Worm (Caenorhabditis elegans) whole organism, L1 larva: Measurements from ENCODE around the gene tbc-3.

Experiments used
- ceh-90 ChIP-seq: sonication (generic microtip); optimal IDR thresholded peaks from 2 replicates; lab custom pipeline; 2016; ENCODE audit warnings: missing genetic modification characterization, missing compliant biosample characterization
- efl-3 ChIP-seq: fragments of 200-800 bp; sonication (Bioruptor generic); optimal IDR thresholded peaks from 2 replicates; lab custom pipeline; 2018; ENCODE audit warnings: mild to moderate bottlenecking, missing genetic modification characterization, missing compliant biosample characterization
- fkh-4 ChIP-seq: sonication (generic microtip); optimal IDR thresholded peaks from 2 replicates; lab custom pipeline; 2016; ENCODE audit warnings: missing compliant biosample characterization, missing genetic modification characterization, borderline replicate concordance
- lin-39 ChIP-seq: fragments of 150-350 bp; optimal IDR thresholded peaks from 2 replicates; lab custom pipeline; 2014; ENCODE audit warnings: missing biosample characterization, missing genetic modification reagents, missing genetic modification characterization
- mdl-1 ChIP-seq, 2 experiments: fragments of 150-350 bp; optimal IDR thresholded peaks; 2 replicates each; lab custom pipeline; 2014 to 2017; ENCODE audit warnings: missing biosample characterization in 2 of 2, missing genetic modification characterization in 2 of 2, inconsistent platforms in 1 of 2
- nhr-237 ChIP-seq: fragments of 150-350 bp; optimal IDR thresholded peaks from 2 replicates; lab custom pipeline; 2014; ENCODE audit warnings: missing biosample characterization, missing genetic modification characterization
- nhr-71 ChIP-seq: sonication (generic microtip); optimal IDR thresholded peaks from 2 replicates; lab custom pipeline; 2016; ENCODE audit warnings: mild to moderate bottlenecking, missing genetic modification characterization, moderate library complexity, missing compliant biosample characterization
- nhr-77 ChIP-seq: fragments of 150-350 bp; optimal IDR thresholded peaks from 2 replicates; lab custom pipeline; 2014; ENCODE audit warnings: missing biosample characterization, missing genetic modification characterization
- snpc-4 ChIP-seq: fragments of 150-350 bp; optimal IDR thresholded peaks from 2 replicates; lab custom pipeline; 2014; ENCODE audit warnings: missing biosample characterization, missing genetic modification characterization
- sptf-1 ChIP-seq: fragments of 150-350 bp; optimal IDR thresholded peaks from 2 replicates; lab custom pipeline; 2014; ENCODE audit warnings: missing biosample characterization, missing genetic modification characterization
- unc-62 ChIP-seq: fragments of 150-350 bp; optimal IDR thresholded peaks from 2 replicates; lab custom pipeline; 2014; ENCODE audit warnings: missing biosample characterization, missing genetic modification reagents, missing genetic modification characterization
- zag-1 ChIP-seq: fragments of 150-350 bp; optimal IDR thresholded peaks from 2 replicates; lab custom pipeline; 2014; ENCODE audit warnings: missing biosample characterization, missing genetic modification characterization
- zip-4 ChIP-seq: fragments of 200-800 bp; sonication (Bioruptor generic); optimal IDR thresholded peaks from 2 replicates; lab custom pipeline; 2018; ENCODE audit warnings: mild to moderate bottlenecking, missing genetic modification characterization, moderate library complexity, missing compliant biosample characterization

DNA sequence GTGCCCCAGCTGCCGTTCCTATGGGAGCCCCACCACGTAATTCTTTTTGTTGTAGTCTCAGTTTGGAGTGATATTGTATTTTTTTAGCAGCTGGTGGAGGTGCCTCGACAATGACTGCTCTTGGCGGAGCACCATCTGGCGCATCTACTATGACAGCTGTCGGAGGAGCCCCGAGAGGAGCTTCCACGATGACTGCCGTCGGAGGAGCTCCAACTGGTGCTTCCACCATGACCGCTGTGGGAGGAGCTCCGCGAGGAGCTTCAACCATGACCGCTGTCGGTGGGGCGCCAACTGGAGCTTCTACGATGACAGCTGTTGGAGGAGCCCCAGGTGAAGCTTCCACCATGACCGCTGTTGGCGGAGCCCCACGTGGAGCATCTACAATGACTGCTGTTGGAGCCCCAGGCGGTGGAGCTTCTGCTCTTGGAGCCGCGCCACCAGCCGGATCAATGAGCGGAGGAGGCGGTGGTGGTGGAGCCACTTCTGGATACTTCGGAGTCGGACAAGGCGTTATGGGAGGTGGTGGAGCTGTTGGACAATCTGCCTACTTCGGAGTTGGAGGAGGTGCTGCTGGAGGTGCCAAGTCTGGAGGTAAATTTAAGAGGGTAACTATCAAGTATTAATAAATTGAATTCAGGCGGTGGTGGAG, 45.9 kb upstream of the tbc-3 start:
- no peak for TF ChIP-seq lin-39 (tag; lab: Kevin White, UChicago)
- TF ChIP-seq fkh-4 (tag; lab: Kevin White, UChicago): no peak
- no peak for TF ChIP-seq snpc-4 (tag; lab: Kevin White, UChicago)
- no peak for TF ChIP-seq mdl-1 (tag; optimal IDR thresholded peaks at IDR 0.05; lab: Kevin White, UChicago)
- TF ChIP-seq unc-62 (GFP tag; lab: Kevin White, UChicago): no peak
- TF ChIP-seq nhr-71 (tag; lab: Kevin White, UChicago): no peak
- TF ChIP-seq zag-1: no peak
- no peak for TF ChIP-seq nhr-77 (tag; lab: Kevin White, UChicago)
- TF ChIP-seq zip-4: no peak
- TF ChIP-seq nhr-237 (tag; lab: Kevin White, UChicago): no peak
- TF ChIP-seq sptf-1 (tag; lab: Kevin White, UChicago): no peak
- no peak for TF ChIP-seq efl-3
- no peak for TF ChIP-seq ceh-90 (tag; lab: Kevin White, UChicago)
